Worm (Caenorhabditis elegans) whole organism, L3 larva: ENCODE measurements around the gene R04D3.2.

Experiments
- elt-2 ChIP-seq: sonication (generic microtip); optimal IDR thresholded peaks from 2 replicates; lab custom pipeline; 2016; ENCODE audit warnings: missing genetic modification reagents, mild to moderate bottlenecking, missing genetic modification characterization, missing compliant biosample characterization
- fos-1 ChIP-seq: fragments of 150-350 bp; optimal IDR thresholded peaks from 2 replicates; lab custom pipeline; 2014; ENCODE audit warnings: missing biosample characterization, missing genetic modification characterization
- nhr-237 ChIP-seq: fragments of 150-350 bp; optimal IDR thresholded peaks from 2 replicates; lab custom pipeline; 2014; ENCODE audit warnings: missing biosample characterization, missing genetic modification characterization
- unc-39 ChIP-seq: sonication (generic microtip); optimal IDR thresholded peaks from 4 replicates; lab custom pipeline; 2017; ENCODE audit warnings: missing biosample characterization, missing genetic modification characterization

ce11 chrX:13278876-13279275 lies 7.6 kb downstream of the R04D3.2 start, which contains the start of gene phf-33:
- no peak for TF ChIP-seq unc-39 (tag; lab: Kevin White, UChicago)
- TF ChIP-seq nhr-237, result no peak
- TF ChIP-seq fos-1 (tag; lab: Kevin White, UChicago), result no peak
- no peak for TF ChIP-seq elt-2 (tag; lab: Kevin White, UChicago)
